Worm (Caenorhabditis elegans) whole organism, L4/young adult: ENCODE results near the gene hyl-2.

ENCODE experiments used
- W03F9.2 ChIP-seq: fragments of 150-350 bp; optimal IDR thresholded peaks from 2 replicates; lab custom pipeline; 2014; ENCODE audit warnings: missing biosample characterization, missing genetic modification characterization
- dao-5 ChIP-seq: sonication (generic microtip); optimal IDR thresholded peaks from 2 replicates; lab custom pipeline; 2016; ENCODE audit warnings: missing genotype, missing genetic modification characterization, moderate library complexity, missing compliant biosample characterization

- TF ChIP-seq W03F9.2 (tag; lab: Kevin White, UChicago) (no peak), dao-5 (tag; lab: Kevin White, UChicago) (no peak)
Measured at ce11 chrX:4700083-4700482, 822 bp upstream of the hyl-2 start.
